Worm (Caenorhabditis elegans) whole organism, L3 larva: Measurements from ENCODE around the gene R02F2.5.

ENCODE experiments used
- ZK546.5 ChIP-seq: sonication (generic microtip); optimal IDR thresholded peaks from 2 replicates; lab custom pipeline; 2017; ENCODE audit warnings: missing biosample characterization, missing genetic modification characterization
- ceh-82 ChIP-seq: fragments of 150-350 bp; optimal IDR thresholded peaks from 2 replicates; lab custom pipeline; 2014; ENCODE audit warnings: missing biosample characterization, missing genetic modification characterization
- egl-5 ChIP-seq: fragments of 150-350 bp; optimal IDR thresholded peaks from 2 replicates; lab custom pipeline; 2017; ENCODE audit warnings: missing biosample characterization, missing genetic modification reagents, missing genetic modification characterization, inconsistent platforms
- elt-2 ChIP-seq: sonication (generic microtip); optimal IDR thresholded peaks from 2 replicates; lab custom pipeline; 2016; ENCODE audit warnings: missing genetic modification reagents, mild to moderate bottlenecking, missing genetic modification characterization, missing compliant biosample characterization
- elt-3 ChIP-seq, 3 experiments: fragments of 150-350 bp in 1 of 3; sonication (generic microtip) in 2 of 3; optimal IDR thresholded peaks; 2 replicates in 2 of 3; 4 replicates in 1 of 3; lab custom pipeline; 2014 to 2017; ENCODE audit warnings: missing biosample characterization in 3 of 3, missing genetic modification characterization in 3 of 3
- jun-1 ChIP-seq: fragments of 150-350 bp; optimal IDR thresholded peaks from 2 replicates; lab custom pipeline; 2014; ENCODE audit warnings: missing biosample characterization, missing genetic modification reagents, missing genetic modification characterization
- lin-39 ChIP-seq: fragments of 150-350 bp; optimal IDR thresholded peaks from 2 replicates; lab custom pipeline; 2018; ENCODE audit warnings: missing biosample characterization, missing genetic modification reagents, missing genetic modification characterization
- nhr-11 ChIP-seq: fragments of 150-350 bp; optimal IDR thresholded peaks from 2 replicates; lab custom pipeline; 2014; ENCODE audit warnings: missing biosample characterization, missing genetic modification characterization
- nhr-12 ChIP-seq: fragments of 150-350 bp; optimal IDR thresholded peaks from 2 replicates; lab custom pipeline; 2014; ENCODE audit warnings: missing biosample characterization, missing genetic modification characterization
- pha-4 ChIP-seq: fragments of 150-350 bp; optimal IDR thresholded peaks from 2 replicates; lab custom pipeline; 2014; ENCODE audit warnings: missing biosample characterization, missing genetic modification reagents, missing genetic modification characterization
- unc-39 ChIP-seq: sonication (generic microtip); optimal IDR thresholded peaks from 4 replicates; lab custom pipeline; 2017; ENCODE audit warnings: missing biosample characterization, missing genetic modification characterization
- zag-1 ChIP-seq: fragments of 150-350 bp; optimal IDR thresholded peaks from 2 replicates; lab custom pipeline; 2014; ENCODE audit warnings: missing biosample characterization, missing genetic modification characterization

ce11 chrIII:5464077-5464476 is 15.0 kb upstream of the R02F2.5 start, which contains the start of gene F48E8.2:
- TF ChIP-seq egl-5 (tag; lab: Kevin White, UChicago) (no peak), lin-39 (tag; lab: Kevin White, UChicago) (no peak), nhr-12 (tag; lab: Kevin White, UChicago) (no peak), elt-2 (no peak), unc-39 (tag; lab: Kevin White, UChicago) (no peak), elt-3 (tag; optimal IDR thresholded peaks at IDR 0.05; lab: Kevin White, UChicago) (no peak), pha-4 (tag; lab: Kevin White, UChicago) (no peak), nhr-11 (tag; lab: Kevin White, UChicago) (no peak), ZK546.5 (tag; lab: Kevin White, UChicago) (no peak), zag-1 (tag; lab: Kevin White, UChicago) (no peak), ceh-82 (tag; lab: Kevin White, UChicago) (no peak), jun-1 (no peak)
